Fruit fly (Drosophila melanogaster) whole organism, embryonic: ENCODE data around the gene CG5171.

Source experiments
- Adf1 ChIP-seq: fragments of 200-800 bp; sonication (Bioruptor generic); IDR thresholded peaks from 2 replicates; pipeline ENCODE4 v1.3.6; 2022; ENCODE audit warnings: missing biosample characterization, missing genetic modification characterization
- Awh ChIP-seq: fragments of 200-800 bp; sonication (Bioruptor generic); IDR thresholded peaks from 2 replicates; pipeline ENCODE4, ENCODE4 v1.3.6; 2022; ENCODE audit warnings: missing biosample characterization, missing genetic modification characterization
- CG10147 ChIP-seq: fragments of 200-800 bp; sonication (Bioruptor generic); optimal IDR thresholded peaks from 2 replicates; lab custom pipeline; 2019; ENCODE audit warnings: missing biosample characterization, mild to moderate bottlenecking, missing genetic modification characterization, moderate library complexity
- CG10321 ChIP-seq: fragments of 200-800 bp; sonication (Bioruptor generic); IDR thresholded peaks from 2 replicates; pipeline ENCODE4 v1.3.6; 2022; ENCODE audit warnings: missing biosample characterization, missing genetic modification characterization
- CG11398 ChIP-seq: fragments of 200-800 bp; sonication (Bioruptor generic); optimal IDR thresholded peaks from 2 replicates; lab custom pipeline; 2016; ENCODE audit warnings: missing biosample characterization, missing genetic modification characterization
- CG11696 ChIP-seq: fragments of 200-800 bp; sonication (Bioruptor generic); IDR thresholded peaks from 2 replicates; pipeline ENCODE4 v1.3.6; 2022; ENCODE audit warnings: missing biosample characterization, missing genetic modification characterization
- CG12769 ChIP-seq: fragments of 200-800 bp; sonication (Bioruptor generic); optimal IDR thresholded peaks from 2 replicates; lab custom pipeline; 2019; ENCODE audit warnings: missing biosample characterization, mild to moderate bottlenecking, missing genetic modification characterization, moderate library complexity
- CG1602 ChIP-seq: fragments of 200-800 bp; sonication (Bioruptor generic); optimal IDR thresholded peaks from 3 replicates; lab custom pipeline; 2016; ENCODE audit warnings: missing biosample characterization, missing genetic modification characterization
- CG1792 ChIP-seq: fragments of 200-800 bp; sonication (Bioruptor generic); optimal IDR thresholded peaks from 2 replicates; lab custom pipeline; 2016; ENCODE audit warnings: missing biosample characterization, missing genetic modification characterization
- CG31365 ChIP-seq: fragments of 200-800 bp; sonication (Bioruptor generic); optimal IDR thresholded peaks from 2 replicates; lab custom pipeline; 2018; ENCODE audit warnings: missing biosample characterization, mild to moderate bottlenecking, missing genetic modification characterization
- CG31441 ChIP-seq: fragments of 200-800 bp; sonication (Bioruptor generic); IDR thresholded peaks from 2 replicates; pipeline ENCODE4 v1.3.6; 2022; ENCODE audit warnings: missing biosample characterization, missing genetic modification characterization
- CG4707 ChIP-seq: fragments of 200-800 bp; sonication (Bioruptor generic); optimal IDR thresholded peaks from 2 replicates; lab custom pipeline; 2018; ENCODE audit warnings: missing biosample characterization, mild to moderate bottlenecking, missing genetic modification characterization, moderate library complexity
- CG4854 ChIP-seq: fragments of 200-800 bp; sonication (Bioruptor generic); optimal IDR thresholded peaks from 2 replicates; lab custom pipeline; 2016; ENCODE audit warnings: missing biosample characterization, missing genetic modification characterization, inconsistent platforms
- CG7745 ChIP-seq: fragments of 200-800 bp; sonication (Bioruptor generic); optimal IDR thresholded peaks from 2 replicates; lab custom pipeline; 2018; ENCODE audit warnings: missing biosample characterization, mild to moderate bottlenecking, missing genetic modification characterization, moderate library complexity
- CG9609 ChIP-seq: fragments of 200-800 bp; sonication (Bioruptor generic); optimal IDR thresholded peaks from 3 replicates; lab custom pipeline; 2016; ENCODE audit warnings: missing biosample characterization, missing genetic modification characterization
- CG9727 ChIP-seq: fragments of 200-800 bp; sonication (Bioruptor generic); optimal IDR thresholded peaks from 3 replicates; lab custom pipeline; 2017; ENCODE audit warnings: missing biosample characterization, mild to moderate bottlenecking, missing genetic modification characterization
- CkIIα-i1 ChIP-seq: fragments of 200-800 bp; sonication (Bioruptor generic); IDR thresholded peaks from 2 replicates; pipeline ENCODE4 v1.3.6; 2022; ENCODE audit warnings: missing biosample characterization, missing genetic modification characterization
- CoRest ChIP-seq: fragments of 200-800 bp; sonication (Bioruptor generic); optimal IDR thresholded peaks from 3 replicates; lab custom pipeline; 2018; ENCODE audit warnings: missing biosample characterization, mild to moderate bottlenecking, missing genetic modification characterization, moderate library complexity
- Dbx ChIP-seq: fragments of 200-800 bp; sonication (Bioruptor generic); IDR thresholded peaks from 3 replicates; pipeline ENCODE4 v1.3.6; 2022; ENCODE audit warnings: missing biosample characterization, missing genetic modification characterization
- Dek ChIP-seq: fragments of 200-800 bp; sonication (Bioruptor generic); optimal IDR thresholded peaks from 3 replicates; lab custom pipeline; 2019; ENCODE audit warnings: missing biosample characterization, mild to moderate bottlenecking, missing genetic modification characterization, moderate library complexity
- Dip2 ChIP-seq: fragments of 200-800 bp; sonication (Bioruptor generic); IDR thresholded peaks from 2 replicates; pipeline ENCODE4 v1.3.6; 2022; ENCODE audit warnings: missing biosample characterization, missing genetic modification characterization
- Doc3 ChIP-seq: fragments of 200-800 bp; sonication (Bioruptor generic); IDR thresholded peaks from 3 replicates; pipeline ENCODE4 v1.3.6; 2022; ENCODE audit warnings: missing biosample characterization, missing genetic modification characterization; ENCODE audit not compliant: partially characterized antibody
- Dref ChIP-seq: fragments of 200-800 bp; sonication (Bioruptor generic); IDR thresholded peaks from 2 replicates; pipeline ENCODE4 v1.3.6; 2022; ENCODE audit warnings: missing biosample characterization, missing genetic modification characterization
- Fer3 ChIP-seq: fragments of 200-800 bp; sonication (Bioruptor generic); optimal IDR thresholded peaks from 2 replicates; lab custom pipeline; 2018; ENCODE audit warnings: missing biosample characterization, mild to moderate bottlenecking, missing genetic modification characterization, moderate library complexity
- H2.0 ChIP-seq: fragments of 200-800 bp; sonication (Bioruptor generic); IDR thresholded peaks from 2 replicates; pipeline ENCODE4 v1.3.6; 2022; ENCODE audit warnings: missing biosample characterization, missing genetic modification characterization
- Hmr ChIP-seq: fragments of 200-800 bp; sonication (Bioruptor generic); optimal IDR thresholded peaks from 3 replicates; lab custom pipeline; 2017; ENCODE audit warnings: mild to moderate bottlenecking, missing biosample characterization, missing genetic modification reagents, missing genetic modification characterization
- Opbp ChIP-seq: fragments of 200-800 bp; sonication (Bioruptor generic); IDR thresholded peaks from 3 replicates; pipeline ENCODE4 v1.3.6; 2022; ENCODE audit warnings: missing biosample characterization, missing genetic modification characterization; ENCODE audit not compliant: partially characterized antibody
- Side ChIP-seq: fragments of 200-800 bp; sonication (Bioruptor generic); optimal IDR thresholded peaks from 2 replicates; lab custom pipeline; 2016; ENCODE audit warnings: missing biosample characterization, missing genetic modification characterization
- aop ChIP-seq: fragments of 200-800 bp; sonication (Bioruptor generic); IDR thresholded peaks from 2 replicates; pipeline ENCODE4 v1.3.6; 2022; ENCODE audit warnings: missing biosample characterization, missing genetic modification characterization
- bbx ChIP-seq: fragments of 200-800 bp; sonication (Bioruptor generic); IDR thresholded peaks from 2 replicates; pipeline ENCODE4 v1.3.6; 2022; ENCODE audit warnings: missing biosample characterization, missing genetic modification characterization; ENCODE audit not compliant: partially characterized antibody
- bcd ChIP-seq: fragments of 200-800 bp; sonication (Bioruptor generic); optimal IDR thresholded peaks from 2 replicates; lab custom pipeline; 2017; ENCODE audit warnings: missing biosample characterization, mild to moderate bottlenecking, missing genetic modification characterization
- cad ChIP-seq: fragments of >200 bp; optimal IDR thresholded peaks from 2 replicates; lab custom pipeline; 2017; ENCODE audit warnings: missing biosample characterization, missing genetic modification characterization
- cas ChIP-seq: fragments of 200-800 bp; sonication (Bioruptor generic); IDR thresholded peaks from 2 replicates; pipeline ENCODE4 v1.3.6; 2022; ENCODE audit warnings: missing biosample characterization, missing genetic modification characterization
- ci ChIP-seq: fragments of 200-800 bp; sonication (Bioruptor generic); IDR thresholded peaks from 3 replicates; pipeline ENCODE4 v1.3.6; 2022; ENCODE audit warnings: missing biosample characterization, missing genetic modification characterization
- corto ChIP-seq: fragments of 200-800 bp; sonication (Bioruptor generic); optimal IDR thresholded peaks from 2 replicates; lab custom pipeline; 2016; ENCODE audit warnings: missing biosample characterization, mild to moderate bottlenecking, missing genetic modification characterization, moderate library complexity
- crp ChIP-seq, 2 experiments: fragments of 200-800 bp; sonication (Bioruptor generic); optimal IDR thresholded peaks; 2 replicates in 1 of 2; 3 replicates in 1 of 2; lab custom pipeline; 2017; ENCODE audit warnings: missing biosample characterization in 2 of 2, missing genetic modification characterization in 2 of 2, mild to moderate bottlenecking in 1 of 2, moderate library complexity in 1 of 2
- dan ChIP-seq: fragments of 200-800 bp; sonication (Bioruptor generic); IDR thresholded peaks from 2 replicates; pipeline ENCODE4 v1.3.6; 2022; ENCODE audit warnings: missing biosample characterization, missing genetic modification characterization
- dpn ChIP-seq, 2 experiments: fragments of 200-800 bp; sonication (Bioruptor generic); optimal IDR thresholded peaks; 3 replicates each; lab custom pipeline; 2016; ENCODE audit warnings: missing biosample characterization in 2 of 2, missing genetic modification characterization in 2 of 2
- emc ChIP-seq: fragments of 200-800 bp; sonication (Bioruptor generic); optimal IDR thresholded peaks from 2 replicates; lab custom pipeline; 2016; ENCODE audit warnings: missing biosample characterization, missing genetic modification characterization
- esg ChIP-seq: fragments of 200-800 bp; sonication (Bioruptor generic); conservative IDR thresholded peaks from 2 replicates; pipeline ENCODE4 v1.3.6; 2022; ENCODE audit warnings: missing biosample characterization, missing genetic modification characterization
- ewg ChIP-seq: fragments of 200-800 bp; sonication (Bioruptor generic); optimal IDR thresholded peaks from 3 replicates; lab custom pipeline; 2017; ENCODE audit warnings: mild to moderate bottlenecking, missing biosample characterization, missing genetic modification reagents, missing genetic modification characterization
- fd96Cb ChIP-seq: fragments of 200-800 bp; sonication (Bioruptor generic); optimal IDR thresholded peaks from 2 replicates; lab custom pipeline; 2018; ENCODE audit warnings: missing biosample characterization, mild to moderate bottlenecking, missing genetic modification characterization, moderate library complexity
- ind ChIP-seq: fragments of 200-800 bp; sonication (Bioruptor generic); optimal IDR thresholded peaks from 3 replicates; lab custom pipeline; 2016; ENCODE audit warnings: missing biosample characterization, missing genetic modification characterization
- p53 ChIP-seq: fragments of 200-800 bp; sonication (Bioruptor generic); optimal IDR thresholded peaks from 2 replicates; lab custom pipeline; 2016; ENCODE audit warnings: missing biosample characterization, missing genetic modification characterization
- pnt ChIP-seq: fragments of 200-800 bp; sonication (Bioruptor generic); optimal IDR thresholded peaks from 3 replicates; lab custom pipeline; 2016; ENCODE audit warnings: missing biosample characterization, missing genetic modification characterization
- sd ChIP-seq: fragments of 200-800 bp; sonication (Bioruptor generic); optimal IDR thresholded peaks from 3 replicates; lab custom pipeline; 2018; ENCODE audit warnings: missing biosample characterization, mild to moderate bottlenecking, missing genetic modification characterization, moderate library complexity
- tin ChIP-seq: fragments of 200-800 bp; sonication (Bioruptor generic); optimal IDR thresholded peaks from 3 replicates; lab custom pipeline; 2016; ENCODE audit warnings: missing biosample characterization, missing genetic modification characterization
- tll ChIP-seq, 2 experiments: fragments of 200-800 bp in 1 of 2; fragments of >200 bp in 1 of 2; sonication (Bioruptor generic) in 1 of 2; optimal IDR thresholded peaks; 2 replicates each; lab custom pipeline; 2017 to 2019; ENCODE audit warnings: missing biosample characterization in 2 of 2, missing genetic modification characterization in 2 of 2, mild to moderate bottlenecking in 1 of 2, moderate library complexity in 1 of 2
- unc-4 ChIP-seq: fragments of 200-800 bp; sonication (Bioruptor generic); IDR thresholded peaks from 2 replicates; pipeline ENCODE4 v1.3.6; 2022; ENCODE audit warnings: missing biosample characterization, missing genetic modification characterization; ENCODE audit not compliant: partially characterized antibody

The CG5171 gene

DNA sequence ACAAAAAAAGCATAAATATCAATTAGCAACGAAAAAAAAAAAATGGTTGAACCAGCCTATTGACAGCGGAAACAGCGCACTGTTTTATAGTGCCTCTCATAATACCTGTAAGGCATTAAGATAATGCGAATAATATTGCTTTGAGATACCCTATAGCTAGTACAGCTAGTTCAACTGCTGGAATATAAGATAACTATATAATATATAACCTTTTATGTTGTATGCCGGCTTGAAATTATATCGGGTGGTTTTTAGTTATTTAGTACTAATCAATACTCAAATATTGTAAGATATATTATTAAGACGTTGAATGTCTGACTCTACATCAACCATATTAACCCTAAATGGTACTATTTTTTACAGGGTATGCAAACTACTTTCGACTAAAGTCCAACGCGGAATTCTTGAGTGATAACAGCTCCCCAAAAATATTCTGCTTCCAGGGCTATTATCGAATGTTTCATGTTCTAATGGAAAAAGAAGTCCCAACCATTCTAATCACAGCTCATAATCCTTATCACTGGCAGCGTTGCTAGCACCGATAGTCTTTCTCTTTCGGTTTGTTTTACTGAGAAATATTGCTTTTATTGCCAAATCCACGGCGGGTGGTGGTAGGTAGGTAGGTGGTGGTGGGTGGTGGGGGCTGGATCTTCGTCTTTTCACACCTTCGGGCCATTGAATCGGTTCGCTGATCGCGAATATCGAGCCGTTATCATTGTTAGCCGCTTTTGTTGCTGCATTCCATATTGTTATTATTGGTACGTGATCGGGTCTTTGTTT is 33.0 kb downstream of the CG5171 start:
- TF ChIP-seq tin (GFP tag; lab: Kevin White, UChicago) = no peak
- 0 out of 2 replicates have a peak, but pooled peaks have one; percentile 35 for TF ChIP-seq Awh
- no peak for TF ChIP-seq Opbp (GFP tag; lab: Robert Waterston, UW)
- TF ChIP-seq CG4707 (GFP tag; lab: Kevin White, UChicago) = no peak
- TF ChIP-seq CG10147 (GFP tag; lab: Kevin White, UChicago) = peak; percentile 18
- TF ChIP-seq ci (GFP tag; lab: Robert Waterston, UW) = peak; percentile 75; the same call in 2 of the 3 replicates
- TF ChIP-seq CG1602 (GFP tag; lab: Kevin White, UChicago) = peak; percentile 13
- TF ChIP-seq dpn (GFP tag; optimal IDR thresholded peaks at IDR 0.05; lab: Kevin White, UChicago) = peak; percentile 46 to 51
- peak; percentile 63 for TF ChIP-seq fd96Cb
- TF ChIP-seq CG12769 = peak; percentile 88
- no peak for TF ChIP-seq CG1792
- TF ChIP-seq Dbx (GFP tag; lab: Robert Waterston, UW) = peak; percentile 91
- TF ChIP-seq dan (GFP tag; lab: Robert Waterston, UW) = no peak
- peak; percentile 78 for TF ChIP-seq Fer3 (tag; lab: Kevin White, UChicago)
- no peak for TF ChIP-seq CG31365 (tag; lab: Kevin White, UChicago)
- TF ChIP-seq aop = no peak
- no peak for TF ChIP-seq Side (GFP tag; lab: Kevin White, UChicago)
- TF ChIP-seq CkIIα-i1 (GFP tag; lab: Robert Waterston, UW) = no peak
- peak; percentile 52 for TF ChIP-seq CG31441
- TF ChIP-seq ewg (GFP tag; lab: Kevin White, UChicago) = peak; percentile 25
- no peak for TF ChIP-seq CG11398 (GFP tag; lab: Kevin White, UChicago)
- peak; percentile 62 for TF ChIP-seq CG11696
- TF ChIP-seq Dip2 (GFP tag; lab: Robert Waterston, UW) = no peak
- TF ChIP-seq p53 (GFP tag; lab: Kevin White, UChicago) = no peak
- TF ChIP-seq bbx (GFP tag; lab: Robert Waterston, UW) = no peak
- no peak for TF ChIP-seq tll (GFP tag; optimal IDR thresholded peaks at IDR 0.05; lab: Kevin White, UChicago)
- TF ChIP-seq CG10321 = peak; percentile 46; the same call in 1 of the 2 replicates
- TF ChIP-seq emc (GFP tag; lab: Kevin White, UChicago) = peak; percentile 3
- TF ChIP-seq unc-4 (GFP tag; lab: Robert Waterston, UW) = no peak
- TF ChIP-seq CG9609 (GFP tag; lab: Kevin White, UChicago) = no peak
- no peak for TF ChIP-seq ind (GFP tag; lab: Kevin White, UChicago)
- TF ChIP-seq Dek (tag; lab: Kevin White, UChicago) = peak; percentile 91
- peak; percentile 79 for TF ChIP-seq esg (GFP tag; lab: Robert Waterston, UW)
- no peak for TF ChIP-seq CG7745 (tag; lab: Kevin White, UChicago)
- no peak for TF ChIP-seq corto (GFP tag; lab: Kevin White, UChicago)
- TF ChIP-seq CG4854 (GFP tag; lab: Kevin White, UChicago) = peak; percentile 63
- TF ChIP-seq H2.0 (GFP tag; lab: Robert Waterston, UW) = peak; percentile 85
- TF ChIP-seq Doc3 (GFP tag; lab: Robert Waterston, UW) = no peak
- peak; percentile 93 for TF ChIP-seq Hmr
- TF ChIP-seq cas (GFP tag; lab: Robert Waterston, UW) = peak; percentile 72
- peak; percentile 84 for TF ChIP-seq CoRest (tag; lab: Kevin White, UChicago)
- peak; percentile 57 for TF ChIP-seq bcd (GFP tag; lab: Kevin White, UChicago)
- no peak for TF ChIP-seq Dref (GFP tag; lab: Robert Waterston, UW)
- TF ChIP-seq crp (GFP tag; optimal IDR thresholded peaks at IDR 0.05; lab: Kevin White, UChicago) = peak in 1 of 2 experiments; percentile 2
- TF ChIP-seq CG9727 (GFP tag; lab: Kevin White, UChicago) = peak; percentile 82
- no peak for TF ChIP-seq pnt (GFP tag; lab: Kevin White, UChicago)
- TF ChIP-seq cad = no peak
- peak; percentile 93 for TF ChIP-seq sd
- peak; percentile 71 for TF ChIP-seq Adf1
